Fruit fly (Drosophila melanogaster) whole organism: ENCODE data around the gene CG13038.

Experiments used
- CG8478 ChIP-seq: fragments of >200 bp; optimal IDR thresholded peaks from 2 replicates; lab custom pipeline; 2018; ENCODE audit warnings: inconsistent platforms
- Dll ChIP-seq: fragments of >200 bp; optimal IDR thresholded peaks from 2 replicates; lab custom pipeline; 2017
- EcR ChIP-seq, 2 experiments: fragments of >200 bp; optimal IDR thresholded peaks; 2 replicates each; lab custom pipeline; 2017; ENCODE audit warnings: missing biosample characterization in 2 of 2, missing genetic modification characterization in 2 of 2, missing genetic modification reagents in 2 of 2
- psq ChIP-seq: fragments of >200 bp; optimal IDR thresholded peaks from 2 replicates; lab custom pipeline; 2017
- usp ChIP-seq: fragments of >200 bp; optimal IDR thresholded peaks from 2 replicates; lab custom pipeline; 2017; ENCODE audit warnings: missing biosample characterization, missing genetic modification characterization, mixed read lengths

dm6 chr3L:16323372-16323771, 4.3 kb downstream of the CG13038 start, which contains the start of gene CG13059:
- TF ChIP-seq psq, result no peak
- TF ChIP-seq usp (GFP tag; lab: Kevin White, UChicago), result no peak
- TF ChIP-seq Dll (lab: Kevin White, UChicago), result no peak
- no peak for TF ChIP-seq EcR (GFP tag; optimal IDR thresholded peaks at IDR 0.05; lab: Kevin White, UChicago)
- no peak for TF ChIP-seq CG8478
